Worm (Caenorhabditis elegans) whole organism, midembryonic: ENCODE data around the gene slc-9B.1.

Experiments
- T22C8.4 ChIP-seq: fragments of 200-800 bp; sonication (Bioruptor generic); IDR thresholded peaks from 2 replicates; pipeline ENCODE4 v1.3.6; 2022; ENCODE audit warnings: missing genetic modification characterization, missing compliant biosample characterization
- cog-1 ChIP-seq: sonication (generic microtip); optimal IDR thresholded peaks from 2 replicates; lab custom pipeline; 2016; ENCODE audit warnings: missing genetic modification characterization, missing compliant biosample characterization
- flt-1 ChIP-seq: fragments of 200-800 bp; sonication (Bioruptor generic); IDR thresholded peaks from 2 replicates; pipeline ENCODE4 v1.3.6; 2022; ENCODE audit warnings: missing genetic modification characterization, missing compliant biosample characterization
- klf-2 ChIP-seq: fragments of 200-800 bp; sonication (Bioruptor generic); conservative IDR thresholded peaks from 2 replicates; pipeline ENCODE4 v1.3.6; 2022; ENCODE audit warnings: missing genetic modification reagents, missing genetic modification characterization, missing compliant biosample characterization
- med-1 ChIP-seq: sonication (generic microtip); optimal IDR thresholded peaks from 2 replicates; lab custom pipeline; 2017; ENCODE audit warnings: missing genetic modification characterization, mild to moderate bottlenecking, missing compliant biosample characterization, antibody characterized with exemption, missing genetic modification reagents; ENCODE audit not compliant: insufficient read depth
- ref-1 ChIP-seq: fragments of 200-800 bp; sonication (Bioruptor generic); conservative IDR thresholded peaks from 2 replicates; pipeline ENCODE4 v1.3.6; 2022; ENCODE audit warnings: missing genetic modification reagents, missing genetic modification characterization, missing compliant biosample characterization
- tab-1 ChIP-seq: fragments of 200-800 bp; sonication (Bioruptor generic); IDR thresholded peaks from 2 replicates; pipeline ENCODE4 v1.3.6; 2022; ENCODE audit warnings: missing genetic modification characterization, missing compliant biosample characterization
- ztf-23 ChIP-seq: fragments of 200-800 bp; sonication (Bioruptor generic); IDR thresholded peaks from 2 replicates; pipeline ENCODE4 v1.3.6; 2022; ENCODE audit warnings: missing genetic modification reagents, missing genetic modification characterization, missing compliant biosample characterization
- ztf-29 ChIP-seq: fragments of 200-800 bp; sonication (Bioruptor generic); IDR thresholded peaks from 2 replicates; pipeline ENCODE4 v1.3.6; 2022; ENCODE audit warnings: missing genetic modification reagents, missing genetic modification characterization, missing compliant biosample characterization

Gene slc-9B.1

ce11 chrX:10252781-10253180, 26.6 kb upstream of the slc-9B.1 start, which contains the start of gene C14H10.2:
Gene C14H10.2 (minus strand): TSS chrX:10252881.
- TF ChIP-seq ztf-29 (GFP tag; lab: Robert Waterston, UW) (no peak), flt-1 (no peak), ref-1 (GFP tag; lab: Robert Waterston, UW) (no peak), klf-2 (no peak), ztf-23 (no peak), T22C8.4 (GFP tag; lab: Robert Waterston, UW) (no peak), med-1 (GFP tag; lab: Kevin White, UChicago) (no peak), tab-1 (GFP tag; lab: Robert Waterston, UW) (no peak), cog-1 (tag; lab: Kevin White, UChicago) (no peak)

- no peak for TF ChIP-seq ztf-29 (GFP tag; lab: Robert Waterston, UW)
- TF ChIP-seq ztf-23 = no peak
- no peak for TF ChIP-seq klf-2
- no peak for TF ChIP-seq T22C8.4 (GFP tag; lab: Robert Waterston, UW)
- TF ChIP-seq flt-1 = no peak
- no peak for TF ChIP-seq cog-1 (tag; lab: Kevin White, UChicago)
- no peak for TF ChIP-seq tab-1 (GFP tag; lab: Robert Waterston, UW)
- no peak for TF ChIP-seq med-1 (GFP tag; lab: Kevin White, UChicago)
- no peak for TF ChIP-seq ref-1 (GFP tag; lab: Robert Waterston, UW)
Observed at ce11 chrX:10254068-10254467, 25.3 kb upstream of the slc-9B.1 start.

- TF ChIP-seq ztf-29 (GFP tag; lab: Robert Waterston, UW) = no peak
- no peak for TF ChIP-seq med-1 (GFP tag; lab: Kevin White, UChicago)
- TF ChIP-seq ztf-23 = no peak
- TF ChIP-seq T22C8.4 (GFP tag; lab: Robert Waterston, UW) = no peak
- TF ChIP-seq klf-2 = no peak
- TF ChIP-seq cog-1 (tag; lab: Kevin White, UChicago) = no peak
- TF ChIP-seq flt-1 = no peak
- no peak for TF ChIP-seq ref-1 (GFP tag; lab: Robert Waterston, UW)
- no peak for TF ChIP-seq tab-1 (GFP tag; lab: Robert Waterston, UW)
Observed at ce11 chrX:10260035-10260434, 19.4 kb upstream of the slc-9B.1 start, which contains the start of gene C32A9.1. Gene C32A9.1 (minus strand): TSS chrX:10260135.

ce11 chrX:10262299-10262698, 17.1 kb upstream of the slc-9B.1 start:
- TF ChIP-seq cog-1 (tag; lab: Kevin White, UChicago) = no peak
- TF ChIP-seq med-1 (GFP tag; lab: Kevin White, UChicago) = no peak
- no peak for TF ChIP-seq flt-1
- no peak for TF ChIP-seq klf-2
- no peak for TF ChIP-seq ztf-29 (GFP tag; lab: Robert Waterston, UW)
- TF ChIP-seq T22C8.4 (GFP tag; lab: Robert Waterston, UW) = no peak
- TF ChIP-seq tab-1 (GFP tag; lab: Robert Waterston, UW) = no peak
- TF ChIP-seq ref-1 (GFP tag; lab: Robert Waterston, UW) = no peak
- TF ChIP-seq ztf-23 = no peak

ce11 chrX:10273392-10273791, 6.0 kb upstream of the slc-9B.1 start, which contains the start of gene F41E7.2:
Gene F41E7.2 (plus strand): TSS chrX:10273692.
- TF ChIP-seq ztf-29 (GFP tag; lab: Robert Waterston, UW) (no peak), T22C8.4 (GFP tag; lab: Robert Waterston, UW) (no peak)

- TF ChIP-seq ztf-23 = no peak
- TF ChIP-seq med-1 (GFP tag; lab: Kevin White, UChicago) = no peak
- TF ChIP-seq cog-1 (tag; lab: Kevin White, UChicago) = no peak
- no peak for TF ChIP-seq T22C8.4 (GFP tag; lab: Robert Waterston, UW)
- TF ChIP-seq ref-1 (GFP tag; lab: Robert Waterston, UW) = no peak
- TF ChIP-seq tab-1 (GFP tag; lab: Robert Waterston, UW) = no peak
- no peak for TF ChIP-seq ztf-29 (GFP tag; lab: Robert Waterston, UW)
- no peak for TF ChIP-seq flt-1
- TF ChIP-seq klf-2 = no peak
Observed at ce11 chrX:10274470-10274869, 4.9 kb upstream of the slc-9B.1 start.

- TF ChIP-seq med-1 (GFP tag; lab: Kevin White, UChicago) = no peak
- TF ChIP-seq klf-2 = no peak
- TF ChIP-seq tab-1 (GFP tag; lab: Robert Waterston, UW) = no peak
- TF ChIP-seq cog-1 (tag; lab: Kevin White, UChicago) = no peak
- TF ChIP-seq ref-1 (GFP tag; lab: Robert Waterston, UW) = no peak
- TF ChIP-seq ztf-23 = no peak
- no peak for TF ChIP-seq flt-1
- no peak for TF ChIP-seq ztf-29 (GFP tag; lab: Robert Waterston, UW)
- TF ChIP-seq T22C8.4 (GFP tag; lab: Robert Waterston, UW) = no peak
Observed at ce11 chrX:10277118-10277517, 2.3 kb upstream of the slc-9B.1 start.

ce11 chrX:10285634-10286033, 6.2 kb downstream of the slc-9B.1 start, which contains the start of gene npr-6:
Gene npr-6 (minus strand): TSS chrX:10285734.
- TF ChIP-seq klf-2 = no peak
- no peak for TF ChIP-seq ztf-29 (GFP tag; lab: Robert Waterston, UW)
- TF ChIP-seq ref-1 (GFP tag; lab: Robert Waterston, UW) = no peak
- TF ChIP-seq med-1 (GFP tag; lab: Kevin White, UChicago) = no peak
- no peak for TF ChIP-seq cog-1 (tag; lab: Kevin White, UChicago)
- no peak for TF ChIP-seq ztf-23
- TF ChIP-seq flt-1 = no peak
- no peak for TF ChIP-seq tab-1 (GFP tag; lab: Robert Waterston, UW)
- no peak for TF ChIP-seq T22C8.4 (GFP tag; lab: Robert Waterston, UW)

ce11 chrX:10297410-10297809, 18.0 kb downstream of the slc-9B.1 start:
- no peak for TF ChIP-seq ztf-23
- no peak for TF ChIP-seq T22C8.4 (GFP tag; lab: Robert Waterston, UW)
- TF ChIP-seq tab-1 (GFP tag; lab: Robert Waterston, UW) = no peak
- TF ChIP-seq cog-1 (tag; lab: Kevin White, UChicago) = no peak
- no peak for TF ChIP-seq ref-1 (GFP tag; lab: Robert Waterston, UW)
- no peak for TF ChIP-seq ztf-29 (GFP tag; lab: Robert Waterston, UW)
- TF ChIP-seq klf-2 = no peak
- TF ChIP-seq flt-1 = no peak
- no peak for TF ChIP-seq med-1 (GFP tag; lab: Kevin White, UChicago)

ce11 chrX:10301920-10302319, 22.5 kb downstream of the slc-9B.1 start:
- no peak for TF ChIP-seq med-1 (GFP tag; lab: Kevin White, UChicago)
- TF ChIP-seq klf-2 = no peak
- no peak for TF ChIP-seq ztf-29 (GFP tag; lab: Robert Waterston, UW)
- TF ChIP-seq ref-1 (GFP tag; lab: Robert Waterston, UW) = no peak
- no peak for TF ChIP-seq flt-1
- no peak for TF ChIP-seq ztf-23
- TF ChIP-seq T22C8.4 (GFP tag; lab: Robert Waterston, UW) = no peak
